Fruit fly (Drosophila melanogaster): ENCODE results near the gene Pcyt2.

The Pcyt2 gene

dm6 chr3L:1584781-1585180, 31.5 kb downstream of the Pcyt2 start (continued):
- TF ChIP-seq fd3F (GFP tag; optimal IDR thresholded peaks at IDR 0.05) (no peak), gro (GFP tag; optimal IDR thresholded peaks at IDR 0.05) (no peak), Rfx (GFP tag; IDR thresholded peaks at IDR 0.05) (0 out of 2 replicates have a peak, but pooled peaks have one; percentile 22), sr (GFP tag; IDR thresholded peaks at IDR 0.05) (0 out of 3 replicates have a peak, but pooled peaks have one; percentile 36), en (GFP tag; optimal IDR thresholded peaks at IDR 0.05) (no peak), MTF-1 (GFP tag; optimal IDR thresholded peaks at IDR 0.05; ENCODE audit: borderline replicate concordance) (no peak), CG6683 (GFP tag; optimal IDR thresholded peaks at IDR 0.05) (no peak), Gug (GFP tag; IDR thresholded peaks at IDR 0.05) (peak; percentile 21; the same call in 1 of the 4 replicates), CG3407 (GFP tag; optimal IDR thresholded peaks at IDR 0.05) (no peak), ttk (GFP tag; IDR thresholded peaks at IDR 0.05) (peak; percentile 60), salm (tag; optimal IDR thresholded peaks at IDR 0.05) (no peak), chif (GFP tag; optimal IDR thresholded peaks at IDR 0.05) (no peak), C15 (GFP tag; IDR thresholded peaks at IDR 0.05) (no peak), Dll (GFP tag; IDR thresholded peaks at IDR 0.05; ENCODE audit: partially characterized antibody) (no peak), Deaf1 (tag; optimal IDR thresholded peaks at IDR 0.05) (no peak), slp2 (GFP tag; optimal IDR thresholded peaks at IDR 0.05) (no peak), Abd-B (GFP tag; optimal IDR thresholded peaks at IDR 0.05) (no peak), HmgZ (tag; optimal IDR thresholded peaks at IDR 0.05) (no peak), corto (GFP tag; optimal IDR thresholded peaks at IDR 0.05) (peak; percentile 72), Sry-δ (GFP tag; optimal IDR thresholded peaks at IDR 0.05) (no peak), CG32772 (GFP tag; IDR thresholded peaks at IDR 0.05) (no peak), Scr (GFP tag; IDR thresholded peaks at IDR 0.05; ENCODE audit: partially characterized antibody) (no peak), CG11696 (GFP tag; IDR thresholded peaks at IDR 0.05) (no peak), CG6813 (GFP tag; optimal IDR thresholded peaks at IDR 0.05) (no peak), CG8290 (GFP tag; optimal IDR thresholded peaks at IDR 0.05) (no peak), CG8290 (tag; optimal IDR thresholded peaks at IDR 0.05) (no peak), Ets65A (GFP tag) (no peak), CG4730 (GFP tag; IDR thresholded peaks at IDR 0.05) (0 out of 2 replicates have a peak, but pooled peaks have one; percentile 18), pnt (GFP tag; optimal IDR thresholded peaks at IDR 0.05) (no peak), Ptx1 (GFP tag; IDR thresholded peaks at IDR 0.05) (peak; percentile 51), YL-1 (GFP tag; optimal IDR thresholded peaks at IDR 0.05) (no peak), cwo (GFP tag; optimal IDR thresholded peaks at IDR 0.05) (no peak), emc (GFP tag; optimal IDR thresholded peaks at IDR 0.05) (no peak), CG14014 (GFP tag; IDR thresholded peaks at IDR 0.05) (no peak), MBD-R2 (GFP tag; IDR thresholded peaks at IDR 0.05) (no peak), CG11456 (GFP tag; IDR thresholded peaks at IDR 0.05) (peak; percentile 53; the same call in 2 of the 3 replicates), CG13123 (GFP tag; optimal IDR thresholded peaks at IDR 0.05) (no peak), insv (GFP tag; optimal IDR thresholded peaks at IDR 0.05) (no peak), Dad (GFP tag; optimal IDR thresholded peaks at IDR 0.05) (peak; percentile 0), usp (GFP tag; optimal IDR thresholded peaks at IDR 0.05) (no peak), sisA (GFP tag; IDR thresholded peaks at IDR 0.05) (peak; percentile 39; the same call in 1 of the 2 replicates), disco-r (GFP tag; optimal IDR thresholded peaks at IDR 0.05) (no peak), CG13775 (GFP tag; optimal IDR thresholded peaks at IDR 0.05) (no peak), stc (GFP tag; IDR thresholded peaks at IDR 0.05) (0 out of 2 replicates have a peak, but pooled peaks have one; percentile 30), CG42726 (GFP tag; IDR thresholded peaks at IDR 0.05; ENCODE audit: partially characterized antibody) (no peak), tio (GFP tag; optimal IDR thresholded peaks at IDR 0.05) (no peak), tll (GFP tag; optimal IDR thresholded peaks at IDR 0.05) (no peak), CG10543 (GFP tag; optimal IDR thresholded peaks at IDR 0.05) (no peak), CG1602 (GFP tag; optimal IDR thresholded peaks at IDR 0.05) (no peak), CG8924 (tag; optimal IDR thresholded peaks at IDR 0.05) (no peak), CG30403 (GFP tag; optimal IDR thresholded peaks at IDR 0.05) (no peak), CG4854 (GFP tag; optimal IDR thresholded peaks at IDR 0.05) (no peak)

Measured in whole organism, embryonic.